Worm (Caenorhabditis elegans) whole organism, L2 larva: ENCODE measurements around the gene T16G12.9.

Experiments
- C34F6.9 ChIP-seq: fragments of 150-350 bp; optimal IDR thresholded peaks from 2 replicates; lab custom pipeline; 2014; ENCODE audit warnings: missing biosample characterization, missing genetic modification characterization
- R02D3.7 ChIP-seq: fragments of 150-350 bp; optimal IDR thresholded peaks from 2 replicates; lab custom pipeline; 2014; ENCODE audit warnings: missing biosample characterization, missing genetic modification characterization
- Y55F3AM.14 ChIP-seq: fragments of 200-800 bp; sonication (Bioruptor generic); optimal IDR thresholded peaks from 2 replicates; lab custom pipeline; 2018; ENCODE audit warnings: mild to moderate bottlenecking, missing genetic modification characterization, missing compliant biosample characterization
- aly-2 ChIP-seq: fragments of 150-350 bp; optimal IDR thresholded peaks from 2 replicates; lab custom pipeline; 2014; ENCODE audit warnings: missing biosample characterization, missing genetic modification characterization
- ama-1 ChIP-seq: fragments of 150-350 bp; optimal IDR thresholded peaks from 2 replicates; lab custom pipeline; 2018; ENCODE audit warnings: inconsistent platforms
- ceh-82 ChIP-seq: fragments of 150-350 bp; optimal IDR thresholded peaks from 2 replicates; lab custom pipeline; 2014; ENCODE audit warnings: missing biosample characterization, missing genetic modification characterization
- elt-1 ChIP-seq: fragments of 150-350 bp; optimal IDR thresholded peaks from 2 replicates; lab custom pipeline; 2014; ENCODE audit warnings: missing biosample characterization, missing genetic modification characterization
- elt-3 ChIP-seq: sonication (generic microtip); optimal IDR thresholded peaks from 2 replicates; lab custom pipeline; 2017; ENCODE audit warnings: missing biosample characterization, missing genetic modification characterization
- fos-1 ChIP-seq: fragments of 150-350 bp; optimal IDR thresholded peaks from 2 replicates; lab custom pipeline; 2014; ENCODE audit warnings: missing biosample characterization, missing genetic modification characterization
- gmeb-1 ChIP-seq: fragments of 150-350 bp; optimal IDR thresholded peaks from 2 replicates; lab custom pipeline; 2014; ENCODE audit warnings: missing biosample characterization, missing genetic modification characterization
- lin-11 ChIP-seq: fragments of 150-350 bp; sonication (generic microtip); optimal IDR thresholded peaks from 2 replicates; lab custom pipeline; 2014; ENCODE audit warnings: missing biosample characterization, missing genetic modification characterization, inconsistent platforms, mixed read lengths
- lin-13 ChIP-seq: fragments of 150-350 bp; optimal IDR thresholded peaks from 2 replicates; lab custom pipeline; 2014; ENCODE audit warnings: missing biosample characterization, missing genetic modification reagents, missing genetic modification characterization
- lin-39 ChIP-seq: fragments of 150-350 bp; optimal IDR thresholded peaks from 2 replicates; lab custom pipeline; 2014; ENCODE audit warnings: missing biosample characterization, missing genetic modification reagents, missing genetic modification characterization
- lsy-2 ChIP-seq, 2 experiments: fragments of 150-350 bp in 1 of 2; sonication (generic microtip) in 1 of 2; optimal IDR thresholded peaks; 2 replicates each; lab custom pipeline; 2014 to 2017; ENCODE audit warnings: missing biosample characterization in 2 of 2, missing genetic modification characterization in 2 of 2
- mbf-1 ChIP-seq: sonication (generic microtip); optimal IDR thresholded peaks from 2 replicates; lab custom pipeline; 2017; ENCODE audit warnings: missing biosample characterization, missing genetic modification characterization
- nhr-10 ChIP-seq: sonication (generic microtip); optimal IDR thresholded peaks from 2 replicates; lab custom pipeline; 2017; ENCODE audit warnings: missing biosample characterization, missing genetic modification characterization
- nhr-11 ChIP-seq: fragments of 150-350 bp; optimal IDR thresholded peaks from 2 replicates; lab custom pipeline; 2014; ENCODE audit warnings: missing biosample characterization, missing genetic modification characterization
- nhr-12 ChIP-seq: fragments of 150-350 bp; optimal IDR thresholded peaks from 2 replicates; lab custom pipeline; 2014; ENCODE audit warnings: missing biosample characterization, missing genetic modification characterization
- nhr-21 ChIP-seq: fragments of 150-350 bp; optimal IDR thresholded peaks from 2 replicates; lab custom pipeline; 2014; ENCODE audit warnings: missing biosample characterization, missing genetic modification characterization
- nhr-237 ChIP-seq: fragments of 150-350 bp; optimal IDR thresholded peaks from 2 replicates; lab custom pipeline; 2014; ENCODE audit warnings: missing biosample characterization, missing genetic modification characterization
- nhr-25 ChIP-seq: fragments of 150-350 bp; sonication (generic microtip); optimal IDR thresholded peaks from 3 replicates; lab custom pipeline; 2014; ENCODE audit warnings: missing biosample characterization, missing genetic modification characterization
- nhr-6 ChIP-seq: fragments of 150-350 bp; optimal IDR thresholded peaks from 2 replicates; lab custom pipeline; 2014; ENCODE audit warnings: missing biosample characterization, missing genetic modification characterization
- sma-3 ChIP-seq: sonication (generic microtip); optimal IDR thresholded peaks from 2 replicates; lab custom pipeline; 2016; ENCODE audit warnings: missing genetic modification reagents, missing genetic modification characterization, missing compliant biosample characterization
- snpc-4 ChIP-seq: fragments of 150-350 bp; optimal IDR thresholded peaks from 2 replicates; lab custom pipeline; 2014; ENCODE audit warnings: missing biosample characterization, missing genetic modification characterization
- unc-39 ChIP-seq: fragments of 150-350 bp; optimal IDR thresholded peaks from 2 replicates; lab custom pipeline; 2014; ENCODE audit warnings: missing biosample characterization, missing genetic modification characterization
- unc-55 ChIP-seq: fragments of 150-350 bp; sonication (generic microtip); optimal IDR thresholded peaks from 3 replicates; lab custom pipeline; 2014; ENCODE audit warnings: missing biosample characterization, missing genetic modification reagents, missing genetic modification characterization
- unc-62 ChIP-seq: fragments of 150-350 bp; optimal IDR thresholded peaks from 2 replicates; lab custom pipeline; 2014; ENCODE audit warnings: missing biosample characterization, missing genetic modification reagents, missing genetic modification characterization
- zag-1 ChIP-seq: fragments of 150-350 bp; optimal IDR thresholded peaks from 2 replicates; lab custom pipeline; 2014; ENCODE audit warnings: missing biosample characterization, missing genetic modification characterization
- ztf-1 ChIP-seq: fragments of 200-800 bp; sonication (Bioruptor generic); conservative IDR thresholded peaks from 2 replicates; pipeline ENCODE4 v1.3.6; 2022; ENCODE audit warnings: missing genetic modification characterization, missing compliant biosample characterization
- ztf-11 ChIP-seq: sonication (generic microtip); optimal IDR thresholded peaks from 2 replicates; lab custom pipeline; 2017; ENCODE audit warnings: missing biosample characterization, missing genetic modification characterization

The T16G12.9 gene

ce11 chrIII:10120076-10120831, 42.2 kb upstream of the T16G12.9 start, which contains the start of the genes gtf-2H3 and ham-3:
Gene gtf-2H3 (minus strand): TSS chrIII:10120148.
Gene ham-3 (plus strand): TSS chrIII:10120781.
- no peak for TF ChIP-seq nhr-6 (tag; lab: Kevin White, UChicago)
- TF ChIP-seq C34F6.9 (tag; lab: Kevin White, UChicago) = peak; percentile 40
- no peak for TF ChIP-seq nhr-237 (tag; lab: Kevin White, UChicago)
- TF ChIP-seq lin-13 (GFP tag; lab: Kevin White, UChicago) = no peak
- TF ChIP-seq sma-3 (GFP tag; lab: Kevin White, UChicago) = no peak
- TF ChIP-seq elt-3 (tag; lab: Kevin White, UChicago) = no peak
- TF ChIP-seq snpc-4 = no peak
- TF ChIP-seq aly-2 = no peak
- TF ChIP-seq nhr-25 = no peak
- TF ChIP-seq elt-1 (tag; lab: Kevin White, UChicago) = no peak
- TF ChIP-seq nhr-21 = no peak
- peak; percentile 34 for TF ChIP-seq unc-55 (GFP tag; lab: Kevin White, UChicago)
- TF ChIP-seq R02D3.7 = no peak
- peak in 1 of 2 experiments; percentile 13 for TF ChIP-seq lsy-2 (tag; optimal IDR thresholded peaks at IDR 0.05; lab: Kevin White, UChicago)
- no peak for TF ChIP-seq lin-39 (tag; lab: Kevin White, UChicago)

DNA sequence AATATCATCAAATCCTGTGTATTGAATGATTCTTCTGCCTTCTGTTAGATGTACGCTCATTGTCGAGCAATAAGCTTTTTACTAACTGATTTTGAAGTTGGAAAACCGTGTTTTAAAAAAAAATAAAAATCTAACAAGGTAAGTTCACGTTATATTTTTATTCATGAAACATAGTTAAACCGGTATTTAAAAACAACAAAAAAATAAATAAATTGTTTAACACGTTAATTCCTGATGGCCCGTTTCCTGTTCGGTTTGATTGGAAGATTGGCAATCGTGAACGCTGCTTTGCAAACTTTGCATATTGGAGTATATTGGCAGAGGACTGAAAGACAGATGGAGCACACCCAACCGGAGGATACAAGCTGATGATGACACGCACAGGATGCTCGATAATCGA, 40.8 kb upstream of the T16G12.9 start, which contains the start of gene ZK1128.3:
Gene ZK1128.3 (minus strand): TSS at position 101 of the 400 bp plus-strand sequence.
- TF ChIP-seq lin-11 (tag; lab: Kevin White, UChicago) (no peak), ama-1 (lab: Kevin White, UChicago) (no peak), fos-1 (tag; lab: Kevin White, UChicago) (no peak), mbf-1 (tag; lab: Kevin White, UChicago) (no peak), elt-3 (tag; lab: Kevin White, UChicago) (no peak), nhr-10 (tag; lab: Kevin White, UChicago) (no peak), ztf-1 (GFP tag; lab: Robert Waterston, UW) (no peak), nhr-21 (no peak), gmeb-1 (no peak), zag-1 (tag; lab: Kevin White, UChicago) (no peak)

- TF ChIP-seq R02D3.7 (peak; percentile 66), C34F6.9 (tag; lab: Kevin White, UChicago) (peak; percentile 48), lsy-2 (tag; optimal IDR thresholded peaks at IDR 0.05; lab: Kevin White, UChicago) (peak in 1 of 2 experiments; percentile 58), unc-55 (GFP tag; lab: Kevin White, UChicago) (peak; percentile 54), snpc-4 (no peak), gmeb-1 (peak; percentile 60), mbf-1 (tag; lab: Kevin White, UChicago) (no peak)
Measured at ce11 chrIII:10114662-10115061, 36.6 kb upstream of the T16G12.9 start, which contains the start of the genes ZK1128.1 and mett-10. Gene ZK1128.1 (minus strand): TSS chrIII:10114760. Gene mett-10 (plus strand): TSS chrIII:10115036.

DNA sequence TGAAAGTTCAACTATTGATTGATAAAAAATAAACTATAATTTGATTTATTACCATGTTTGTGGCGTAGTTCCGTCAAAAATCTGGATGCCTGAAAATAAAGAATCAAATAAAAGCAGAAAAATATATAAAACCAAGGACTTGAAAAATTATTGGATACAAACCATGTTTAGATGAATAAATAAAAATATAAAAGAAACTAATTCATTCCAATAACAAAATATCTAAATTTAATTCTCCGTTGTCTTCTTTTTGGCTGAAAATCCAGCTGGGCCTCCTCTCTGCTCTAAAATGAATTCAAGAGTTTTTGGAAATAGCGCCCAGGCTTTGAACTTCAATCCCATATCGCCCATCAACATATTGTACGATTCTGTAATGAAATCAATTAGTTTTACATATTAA, 34.9 kb upstream of the T16G12.9 start, which contains the start of gene vps-29:
Gene vps-29 (minus strand): TSS at position 101 of the 400 bp plus-strand sequence.
- TF ChIP-seq nhr-12 (tag; lab: Kevin White, UChicago) (no peak), ztf-11 (tag; lab: Kevin White, UChicago) (no peak), ceh-82 (tag; lab: Kevin White, UChicago) (no peak), unc-39 (no peak), Y55F3AM.14 (GFP tag; lab: Kevin White, UChicago) (no peak), nhr-6 (tag; lab: Kevin White, UChicago) (no peak), lin-39 (tag; lab: Kevin White, UChicago) (no peak), fos-1 (tag; lab: Kevin White, UChicago) (no peak), elt-1 (tag; lab: Kevin White, UChicago) (no peak), unc-62 (GFP tag; lab: Kevin White, UChicago) (no peak), aly-2 (no peak), nhr-25 (no peak)
- TF ChIP-seq, all 48 proteins: peak for 0

DNA sequence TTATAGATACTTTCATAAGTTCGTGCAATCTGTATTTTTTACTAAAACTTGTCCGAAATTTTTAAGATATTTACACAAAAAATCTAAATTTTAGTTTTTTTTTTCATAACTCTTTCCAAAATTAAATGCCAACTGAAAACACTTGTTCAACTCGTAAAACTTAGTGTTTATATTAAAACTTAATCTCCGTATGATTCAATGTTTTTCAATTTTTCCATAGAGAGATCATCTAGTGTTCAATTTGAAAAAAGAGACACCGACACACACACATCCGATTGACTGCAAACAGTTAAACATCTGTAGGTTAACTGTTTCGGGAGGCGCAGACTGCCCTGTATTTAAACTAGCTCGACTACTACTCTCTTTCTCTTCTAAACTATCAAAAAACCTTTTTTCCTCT, 30.9 kb upstream of the T16G12.9 start, which contains the start of gene T16H12.9:
Gene T16H12.9 (plus strand): TSS at position 301 of the 400 bp plus-strand sequence.
- TF ChIP-seq nhr-11 (tag; lab: Kevin White, UChicago) (no peak), fos-1 (tag; lab: Kevin White, UChicago) (no peak), C34F6.9 (tag; lab: Kevin White, UChicago) (no peak)
